Fruit fly (Drosophila melanogaster) Kc167 (cell line): ENCODE results near the gene drpr.

Experiments used
- Sin3A ChIP-seq: fragments of >200 bp; optimal IDR thresholded peaks from 2 replicates; lab custom pipeline; 2018; ENCODE audit warnings: missing external identifiers
- h ChIP-seq: fragments of >200 bp; optimal IDR thresholded peaks from 3 replicates; lab custom pipeline; 2018; ENCODE audit warnings: missing external identifiers
- insv ChIP-seq: fragments of >200 bp; optimal IDR thresholded peaks from 3 replicates; lab custom pipeline; 2018; ENCODE audit warnings: missing external identifiers
- psq ChIP-seq: fragments of >200 bp; optimal IDR thresholded peaks from 2 replicates; lab custom pipeline; 2017; ENCODE audit warnings: missing external identifiers
- ttk ChIP-seq: sonication (Bioruptor generic); optimal IDR thresholded peaks from 2 replicates; lab custom pipeline; 2017; ENCODE audit warnings: missing external identifiers

- no peak for TF ChIP-seq ttk
- no peak for TF ChIP-seq psq
- no peak for TF ChIP-seq insv (lab: Kevin White, UChicago)
- no peak for TF ChIP-seq Sin3A (lab: Kevin White, UChicago)
- TF ChIP-seq h (lab: Kevin White, UChicago): no peak
Measured at dm6 chr3L:1756143-1756542, 25.2 kb upstream of the drpr start, which contains the start of gene CG8001.
